Fruit fly (Drosophila melanogaster): ENCODE data around the gene CG31815.

CG31815 gene

DNA sequence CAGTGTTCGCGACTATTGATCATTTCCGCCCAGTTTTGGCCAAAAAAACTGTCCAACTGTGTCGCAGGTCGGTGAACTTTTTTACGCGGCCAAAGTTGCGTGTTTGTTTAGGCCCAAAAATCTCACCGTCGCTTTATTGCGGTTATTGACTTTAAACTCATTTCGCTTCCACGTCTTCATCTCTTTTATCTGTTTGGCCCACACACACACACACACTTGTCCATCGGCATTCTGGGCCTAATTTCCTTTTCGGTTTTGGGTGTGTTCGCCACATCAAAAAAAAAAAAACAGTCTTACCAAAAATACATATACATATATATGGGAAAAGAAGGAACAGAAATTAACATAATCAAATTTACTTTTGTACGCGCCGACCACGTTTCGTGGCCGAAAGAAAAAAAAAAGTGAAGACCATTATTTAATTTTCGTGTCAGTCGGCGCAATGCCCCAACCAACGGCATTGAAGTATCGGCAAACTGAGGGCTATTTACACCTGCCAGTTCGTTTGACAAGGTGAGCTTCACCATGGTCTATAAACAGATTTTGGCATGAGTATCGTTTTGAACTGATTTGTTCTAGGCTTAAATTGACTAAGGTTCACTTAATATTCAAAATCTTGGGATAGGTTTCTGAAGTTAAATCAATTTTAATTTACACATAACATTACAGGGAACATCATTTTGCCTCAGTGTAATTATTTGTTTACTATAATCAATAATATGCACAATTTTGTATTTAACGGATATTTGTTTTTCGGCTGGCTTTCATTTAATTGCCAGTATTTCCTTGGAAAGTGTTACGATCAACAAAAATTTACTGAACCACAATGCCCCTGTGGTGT, at the start of gene CG31815:
CG31815 (plus strand) TSS at position 791 of the 841 bp plus-strand sequence.
- TF ChIP-seq sens (GFP tag) = peak; percentile 55
- TF ChIP-seq lab (GFP tag; optimal IDR thresholded peaks at IDR 0.05) = peak; percentile 16
- TF ChIP-seq tup (GFP tag; optimal IDR thresholded peaks at IDR 0.05) = no peak
- TF ChIP-seq br (optimal IDR thresholded peaks at IDR 0.05) = no peak
- TF ChIP-seq Blimp-1 (GFP tag; optimal IDR thresholded peaks at IDR 0.05) = peak; percentile 65
- no peak for TF ChIP-seq CG10321 (GFP tag; IDR thresholded peaks at IDR 0.05)
- 0 out of 3 replicates have a peak, but pooled peaks have one; percentile 17 for TF ChIP-seq CG11695 (GFP tag; IDR thresholded peaks at IDR 0.05)
- no peak for TF ChIP-seq fd96Cb (tag; optimal IDR thresholded peaks at IDR 0.05)
- TF ChIP-seq D19B (GFP tag; optimal IDR thresholded peaks at IDR 0.05) = no peak
- TF ChIP-seq Atf3 (GFP tag; optimal IDR thresholded peaks at IDR 0.05) = no peak
- TF ChIP-seq CG32772 (GFP tag; IDR thresholded peaks at IDR 0.05) = no peak
- TF ChIP-seq Stat92E (GFP tag; optimal IDR thresholded peaks at IDR 0.05) = no peak
- no peak for TF ChIP-seq Ravus (GFP tag; IDR thresholded peaks at IDR 0.05)
- no peak for TF ChIP-seq CG14441 (GFP tag; IDR thresholded peaks at IDR 0.05)
- TF ChIP-seq Fer2 (tag; optimal IDR thresholded peaks at IDR 0.05) = no peak
- no peak for TF ChIP-seq Vsx1 (GFP tag; optimal IDR thresholded peaks at IDR 0.05)
- no peak for TF ChIP-seq CG4617 (GFP tag; optimal IDR thresholded peaks at IDR 0.05; ENCODE audit: borderline replicate concordance)
- 0 out of 2 replicates have a peak, but pooled peaks have one; percentile 14 for TF ChIP-seq sob (GFP tag; IDR thresholded peaks at IDR 0.05)
- 0 out of 2 replicates have a peak, but pooled peaks have one; percentile 23 for TF ChIP-seq Awh (GFP tag; IDR thresholded peaks at IDR 0.05)
- no peak for TF ChIP-seq E2f2 (GFP tag; IDR thresholded peaks at IDR 0.05)
- no peak for TF ChIP-seq CG14965 (GFP tag; optimal IDR thresholded peaks at IDR 0.05; ENCODE audit: borderline replicate concordance)
- no peak for TF ChIP-seq HLH54F (GFP tag; optimal IDR thresholded peaks at IDR 0.05)
- TF ChIP-seq D19A (tag; optimal IDR thresholded peaks at IDR 0.05) = no peak
- no peak for TF ChIP-seq knrl (GFP tag; IDR thresholded peaks at IDR 0.05; ENCODE audit: partially characterized antibody)
- TF ChIP-seq Xrp1 (GFP tag; IDR thresholded peaks at IDR 0.05) = no peak
- TF ChIP-seq ranshi (GFP tag; IDR thresholded peaks at IDR 0.05) = no peak
- TF ChIP-seq Dad (GFP tag; optimal IDR thresholded peaks at IDR 0.05) = no peak
- TF ChIP-seq dan (GFP tag; IDR thresholded peaks at IDR 0.05) = no peak
- no peak for TF ChIP-seq aop (GFP tag; IDR thresholded peaks at IDR 0.05)
- no peak for TF ChIP-seq slbo (GFP tag; IDR thresholded peaks at IDR 0.05)
- TF ChIP-seq ab (GFP tag; optimal IDR thresholded peaks at IDR 0.05) = no peak
- no peak for TF ChIP-seq CG8290 (GFP tag; optimal IDR thresholded peaks at IDR 0.05)
- TF ChIP-seq CG8290 (tag; optimal IDR thresholded peaks at IDR 0.05) = no peak
- no peak for TF ChIP-seq Atf6 (GFP tag; IDR thresholded peaks at IDR 0.05)
- peak; percentile 67 for TF ChIP-seq sqz (GFP tag; optimal IDR thresholded peaks at IDR 0.05)
- no peak for TF ChIP-seq btn (GFP tag; optimal IDR thresholded peaks at IDR 0.05)
- no peak for TF ChIP-seq dati (GFP tag; IDR thresholded peaks at IDR 0.05)
- TF ChIP-seq CG4424 (GFP tag; optimal IDR thresholded peaks at IDR 0.05) = no peak
- peak; percentile 7 for TF ChIP-seq cg (GFP tag; optimal IDR thresholded peaks at IDR 0.05)
- TF ChIP-seq gce (GFP tag; IDR thresholded peaks at IDR 0.05) = no peak
- no peak for TF ChIP-seq CG9215 (GFP tag; IDR thresholded peaks at IDR 0.05)
- no peak for TF ChIP-seq tna (GFP tag; IDR thresholded peaks at IDR 0.05; ENCODE audit: partially characterized antibody)
- TF ChIP-seq da (GFP tag; optimal IDR thresholded peaks at IDR 0.05) = no peak
- no peak for TF ChIP-seq zen (tag; optimal IDR thresholded peaks at IDR 0.05)
- no peak for TF ChIP-seq nom (GFP tag; optimal IDR thresholded peaks at IDR 0.05)
- no peak for TF ChIP-seq CG32532 (GFP tag; IDR thresholded peaks at IDR 0.05)
- no peak for TF ChIP-seq cas (GFP tag; IDR thresholded peaks at IDR 0.05)
- TF ChIP-seq CG11398 (GFP tag; optimal IDR thresholded peaks at IDR 0.05) = no peak
- no peak for TF ChIP-seq twi (tag; optimal IDR thresholded peaks at IDR 0.05)
- no peak for TF ChIP-seq CG4730 (GFP tag; IDR thresholded peaks at IDR 0.05)
- no peak for TF ChIP-seq Dll (GFP tag; IDR thresholded peaks at IDR 0.05; ENCODE audit: partially characterized antibody)
